Fruit fly (Drosophila melanogaster): ENCODE results near the gene ldd.

The ldd gene

dm6 chrX:21123499-21123898, at the start of gene ldd:
ldd (plus strand) TSS chrX:21123634.
- TF ChIP-seq pan (optimal IDR thresholded peaks at IDR 0.05) (no peak), usp (GFP tag; optimal IDR thresholded peaks at IDR 0.05) (no peak), CG8478 (optimal IDR thresholded peaks at IDR 0.05) (no peak), Dll (optimal IDR thresholded peaks at IDR 0.05) (no peak), EcR (GFP tag; optimal IDR thresholded peaks at IDR 0.05) (no peak), psq (optimal IDR thresholded peaks at IDR 0.05) (no peak)

dm6 chrX:21073641-21074328, 49.6 kb upstream of the ldd start:
- TF ChIP-seq Dll (optimal IDR thresholded peaks at IDR 0.05) (no peak), usp (GFP tag; optimal IDR thresholded peaks at IDR 0.05) (no peak), CG8478 (optimal IDR thresholded peaks at IDR 0.05) (no peak), EcR (GFP tag; optimal IDR thresholded peaks at IDR 0.05) (no peak), psq (optimal IDR thresholded peaks at IDR 0.05) (no peak), pan (optimal IDR thresholded peaks at IDR 0.05) (no peak)

DNA sequence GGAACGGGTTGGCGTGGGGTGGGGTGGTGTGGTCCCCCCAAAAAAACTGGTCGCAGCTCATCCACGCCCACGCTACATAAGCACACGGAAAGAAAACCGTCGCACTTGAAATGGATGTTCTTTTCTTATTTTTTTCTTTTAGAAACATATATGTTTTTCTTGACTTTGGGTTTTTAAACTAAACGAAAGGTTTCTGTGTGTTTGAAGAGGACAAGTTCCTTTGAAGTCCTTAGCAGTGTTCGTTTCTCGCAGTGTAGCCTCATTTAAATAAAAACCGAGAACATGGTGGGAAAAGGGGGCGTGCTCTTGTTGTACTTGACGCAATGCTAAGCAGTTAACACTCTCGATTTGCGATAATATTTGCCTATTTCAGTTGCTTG, 49.1 kb upstream of the ldd start:
- TF ChIP-seq pan (optimal IDR thresholded peaks at IDR 0.05) (no peak), CG8478 (optimal IDR thresholded peaks at IDR 0.05) (no peak), EcR (GFP tag; optimal IDR thresholded peaks at IDR 0.05) (no peak), psq (optimal IDR thresholded peaks at IDR 0.05) (no peak), Dll (optimal IDR thresholded peaks at IDR 0.05) (no peak), usp (GFP tag; optimal IDR thresholded peaks at IDR 0.05) (no peak)

dm6 chrX:21080335-21080734, 43.1 kb upstream of the ldd start:
- TF ChIP-seq EcR (GFP tag; optimal IDR thresholded peaks at IDR 0.05) (no peak), Dll (optimal IDR thresholded peaks at IDR 0.05) (no peak), pan (optimal IDR thresholded peaks at IDR 0.05) (no peak), usp (GFP tag; optimal IDR thresholded peaks at IDR 0.05) (no peak), psq (optimal IDR thresholded peaks at IDR 0.05) (no peak), CG8478 (optimal IDR thresholded peaks at IDR 0.05) (no peak)

dm6 chrX:21083246-21083645, 40.2 kb upstream of the ldd start:
- TF ChIP-seq EcR (GFP tag; optimal IDR thresholded peaks at IDR 0.05) = no peak

DNA sequence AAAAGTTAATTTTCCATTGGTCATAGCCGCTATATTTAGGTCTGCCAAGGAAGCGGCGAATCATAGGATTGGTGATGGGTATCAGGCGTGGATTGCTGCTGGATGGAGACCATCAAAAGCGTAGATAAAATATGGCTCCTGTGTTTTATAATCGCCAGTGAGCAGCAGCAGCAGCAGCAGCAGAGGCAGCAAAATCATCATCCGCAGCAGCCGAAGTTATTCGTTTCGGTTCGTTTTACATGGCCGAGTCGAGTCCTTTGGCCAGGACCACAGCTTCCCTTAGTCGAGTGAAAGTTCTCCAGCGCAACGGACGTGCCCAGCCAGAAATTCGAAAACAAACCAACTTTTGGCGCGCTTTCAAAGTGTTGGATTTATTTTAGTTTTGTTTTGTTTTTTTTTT, 29.9 kb upstream of the ldd start, which contains the start of gene stg1:
Gene stg1 (plus strand): TSS at position 301 of the 400 bp plus-strand sequence.
- no peak for TF ChIP-seq Dll (optimal IDR thresholded peaks at IDR 0.05)
- no peak for TF ChIP-seq pan (optimal IDR thresholded peaks at IDR 0.05)
- TF ChIP-seq psq (optimal IDR thresholded peaks at IDR 0.05) = no peak
- TF ChIP-seq CG8478 (optimal IDR thresholded peaks at IDR 0.05) = no peak
- no peak for TF ChIP-seq usp (GFP tag; optimal IDR thresholded peaks at IDR 0.05)
- no peak for TF ChIP-seq EcR (GFP tag; optimal IDR thresholded peaks at IDR 0.05)

DNA sequence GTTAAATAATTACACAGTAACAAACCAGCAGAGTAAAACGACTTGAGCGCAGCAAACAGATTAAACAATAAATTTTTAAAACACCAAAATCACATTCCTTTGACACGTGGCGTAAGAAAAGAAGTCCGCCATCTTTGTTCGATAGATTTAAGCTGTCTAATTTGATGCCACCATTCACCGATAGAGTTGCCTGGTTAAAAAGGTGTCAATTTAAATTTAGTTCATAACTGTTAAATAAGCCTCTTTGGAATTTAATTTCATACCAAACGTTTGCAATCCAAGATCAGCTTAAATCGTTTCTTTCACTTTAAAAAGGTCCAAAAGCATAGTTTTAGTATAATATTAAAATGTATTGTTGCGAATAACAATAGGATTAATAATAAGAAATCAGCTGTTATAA, 21.3 kb upstream of the ldd start, which contains the start of gene CG15446:
Gene CG15446 (minus strand): TSS at position 101 of the 400 bp plus-strand sequence.
- no peak for TF ChIP-seq usp (GFP tag; optimal IDR thresholded peaks at IDR 0.05)
- no peak for TF ChIP-seq Dll (optimal IDR thresholded peaks at IDR 0.05)
- no peak for TF ChIP-seq pan (optimal IDR thresholded peaks at IDR 0.05)
- TF ChIP-seq psq (optimal IDR thresholded peaks at IDR 0.05) = no peak
- no peak for TF ChIP-seq EcR (GFP tag; optimal IDR thresholded peaks at IDR 0.05)
- no peak for TF ChIP-seq CG8478 (optimal IDR thresholded peaks at IDR 0.05)

- TF ChIP-seq EcR (GFP tag; optimal IDR thresholded peaks at IDR 0.05) = no peak
- TF ChIP-seq Dll (optimal IDR thresholded peaks at IDR 0.05) = no peak
- no peak for TF ChIP-seq CG8478 (optimal IDR thresholded peaks at IDR 0.05)
- TF ChIP-seq pan (optimal IDR thresholded peaks at IDR 0.05) = no peak
- TF ChIP-seq usp (GFP tag; optimal IDR thresholded peaks at IDR 0.05) = no peak
- no peak for TF ChIP-seq psq (optimal IDR thresholded peaks at IDR 0.05)
Observed at dm6 chrX:21106269-21106668, 17.2 kb upstream of the ldd start, which contains the start of gene CG1503. CG1503 (minus strand) TSS chrX:21106369.

- TF ChIP-seq usp (GFP tag; optimal IDR thresholded peaks at IDR 0.05) (no peak), CG8478 (optimal IDR thresholded peaks at IDR 0.05) (no peak), pan (optimal IDR thresholded peaks at IDR 0.05) (no peak)
Observed at dm6 chrX:21116864-21117464, 6.5 kb upstream of the ldd start, which contains the start of the genes unc and CG15445. unc (minus strand) TSS chrX:21116914. CG15445 (plus strand) TSS chrX:21117159.

dm6 chrX:21124176-21124575, 742 bp downstream of the ldd start:
- TF ChIP-seq CG8478 (optimal IDR thresholded peaks at IDR 0.05) = no peak

- TF ChIP-seq Dll (optimal IDR thresholded peaks at IDR 0.05) (no peak), psq (optimal IDR thresholded peaks at IDR 0.05) (no peak), EcR (GFP tag; optimal IDR thresholded peaks at IDR 0.05) (no peak), pan (optimal IDR thresholded peaks at IDR 0.05) (no peak), usp (GFP tag; optimal IDR thresholded peaks at IDR 0.05) (no peak), CG8478 (optimal IDR thresholded peaks at IDR 0.05) (no peak)
Observed at dm6 chrX:21125966-21126553, 2.6 kb downstream of the ldd start.

- TF ChIP-seq usp (GFP tag; optimal IDR thresholded peaks at IDR 0.05) (no peak), psq (optimal IDR thresholded peaks at IDR 0.05) (no peak), pan (optimal IDR thresholded peaks at IDR 0.05) (no peak), Dll (optimal IDR thresholded peaks at IDR 0.05) (no peak), CG8478 (optimal IDR thresholded peaks at IDR 0.05) (no peak), EcR (GFP tag; optimal IDR thresholded peaks at IDR 0.05) (no peak)
Observed at dm6 chrX:21126790-21127189, 3.4 kb downstream of the ldd start.

All from whole organism.